Worm (Caenorhabditis elegans): ENCODE measurements around the gene F14F9.4.

DNA sequence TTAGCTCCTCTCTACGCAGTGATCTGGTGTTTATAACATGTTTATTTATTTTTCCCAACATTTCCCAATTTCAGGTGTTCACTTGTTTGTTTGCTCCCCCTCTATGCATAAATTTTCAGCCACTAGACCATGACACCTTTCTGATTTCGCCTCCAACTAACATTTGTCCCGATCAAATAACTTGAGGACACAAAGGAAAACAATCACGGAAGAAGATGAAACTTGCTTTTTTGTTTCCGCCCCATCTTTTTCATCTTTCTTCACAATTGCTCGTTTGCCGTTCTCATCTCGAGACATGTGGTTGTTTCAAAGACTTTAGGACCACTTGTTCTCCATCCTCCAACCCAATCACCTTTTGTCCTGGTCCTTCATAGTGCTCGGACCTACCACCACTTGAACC is 5.7 kb upstream of the F14F9.4 start, which contains the start of gene F14F9.5:
- TF ChIP-seq snpc-4 (tag; optimal IDR thresholded peaks at IDR 0.05), result no peak
- TF ChIP-seq lin-39 (tag; optimal IDR thresholded peaks at IDR 0.05), result no peak
